Fruit fly (Drosophila melanogaster) whole organism: Measurements from ENCODE around the gene CG14339.

Source experiments
- CG8478 ChIP-seq: fragments of >200 bp; optimal IDR thresholded peaks from 2 replicates; lab custom pipeline; 2018; ENCODE audit warnings: inconsistent platforms
- Dll ChIP-seq: fragments of >200 bp; optimal IDR thresholded peaks from 2 replicates; lab custom pipeline; 2017
- EcR ChIP-seq, 2 experiments: fragments of >200 bp; optimal IDR thresholded peaks; 2 replicates each; lab custom pipeline; 2017; ENCODE audit warnings: missing biosample characterization in 2 of 2, missing genetic modification characterization in 2 of 2, missing genetic modification reagents in 2 of 2
- pan ChIP-seq: fragments of >200 bp; optimal IDR thresholded peaks from 2 replicates; lab custom pipeline; 2017
- psq ChIP-seq: fragments of >200 bp; optimal IDR thresholded peaks from 2 replicates; lab custom pipeline; 2017
- usp ChIP-seq: fragments of >200 bp; optimal IDR thresholded peaks from 2 replicates; lab custom pipeline; 2017; ENCODE audit warnings: missing biosample characterization, missing genetic modification characterization, mixed read lengths

Gene CG14339

DNA sequence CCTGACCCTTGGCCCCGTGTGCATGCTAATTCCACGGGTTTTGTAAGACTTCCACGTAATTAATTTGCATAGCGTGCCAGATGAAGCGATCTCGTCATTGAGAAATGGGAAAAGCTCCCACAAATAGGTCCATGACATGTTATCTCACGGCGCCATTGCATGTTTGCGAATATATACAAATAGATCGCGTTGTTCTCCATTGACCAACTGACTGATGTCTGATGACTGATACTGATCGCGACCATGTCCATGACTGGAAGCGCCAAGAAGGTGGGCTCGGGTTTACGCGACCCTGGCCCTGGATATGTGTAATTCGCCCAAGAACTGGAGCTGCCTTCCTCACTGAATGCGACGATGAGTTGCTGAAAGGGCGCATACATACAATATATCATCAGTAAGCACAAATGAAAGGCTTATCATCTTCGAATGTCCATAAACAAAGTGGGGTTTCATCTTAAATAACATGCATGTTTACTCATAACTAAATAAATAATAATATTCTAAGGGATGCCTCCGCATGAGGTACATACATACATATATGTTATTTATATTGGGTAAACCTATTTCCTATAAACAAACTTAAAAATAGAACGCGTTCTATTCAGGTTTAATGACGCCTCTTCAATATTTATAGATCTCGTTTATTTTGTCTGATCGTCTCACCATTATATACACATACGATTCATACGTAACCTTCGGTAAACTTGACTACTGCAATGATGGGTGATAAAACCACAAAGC lies 14.9 kb downstream of the CG14339 start:
- TF ChIP-seq psq (lab: Kevin White, UChicago) (no peak), CG8478 (lab: Kevin White, UChicago) (no peak), EcR (GFP tag; optimal IDR thresholded peaks at IDR 0.05; lab: Kevin White, UChicago) (no peak), Dll (lab: Kevin White, UChicago) (no peak), usp (GFP tag; lab: Kevin White, UChicago) (no peak), pan (lab: Kevin White, UChicago) (no peak)

- no peak for TF ChIP-seq usp (GFP tag; lab: Kevin White, UChicago)
- TF ChIP-seq CG8478 (lab: Kevin White, UChicago) = no peak
- no peak for TF ChIP-seq pan (lab: Kevin White, UChicago)
- no peak for TF ChIP-seq Dll (lab: Kevin White, UChicago)
- no peak for TF ChIP-seq psq (lab: Kevin White, UChicago)
- TF ChIP-seq EcR (GFP tag; optimal IDR thresholded peaks at IDR 0.05; lab: Kevin White, UChicago) = no peak
Measured at dm6 chr2L:1124265-1124664, 15.9 kb downstream of the CG14339 start.

- TF ChIP-seq usp (GFP tag; lab: Kevin White, UChicago) = no peak
- no peak for TF ChIP-seq EcR (GFP tag; optimal IDR thresholded peaks at IDR 0.05; lab: Kevin White, UChicago)
Measured at dm6 chr2L:1125437-1125836, 17.1 kb downstream of the CG14339 start.

dm6 chr2L:1126527-1126926 lies 18.2 kb downstream of the CG14339 start:
- TF ChIP-seq psq (lab: Kevin White, UChicago) (no peak), CG8478 (lab: Kevin White, UChicago) (no peak), usp (GFP tag; lab: Kevin White, UChicago) (no peak), pan (lab: Kevin White, UChicago) (no peak), EcR (GFP tag; optimal IDR thresholded peaks at IDR 0.05; lab: Kevin White, UChicago) (no peak), Dll (lab: Kevin White, UChicago) (no peak)

dm6 chr2L:1127434-1128089 lies 19.2 kb downstream of the CG14339 start:
- no peak for TF ChIP-seq psq (lab: Kevin White, UChicago)
- no peak for TF ChIP-seq Dll (lab: Kevin White, UChicago)
- no peak for TF ChIP-seq CG8478 (lab: Kevin White, UChicago)
- TF ChIP-seq usp (GFP tag; lab: Kevin White, UChicago) = no peak
- no peak for TF ChIP-seq pan (lab: Kevin White, UChicago)
- no peak for TF ChIP-seq EcR (GFP tag; optimal IDR thresholded peaks at IDR 0.05; lab: Kevin White, UChicago)

DNA sequence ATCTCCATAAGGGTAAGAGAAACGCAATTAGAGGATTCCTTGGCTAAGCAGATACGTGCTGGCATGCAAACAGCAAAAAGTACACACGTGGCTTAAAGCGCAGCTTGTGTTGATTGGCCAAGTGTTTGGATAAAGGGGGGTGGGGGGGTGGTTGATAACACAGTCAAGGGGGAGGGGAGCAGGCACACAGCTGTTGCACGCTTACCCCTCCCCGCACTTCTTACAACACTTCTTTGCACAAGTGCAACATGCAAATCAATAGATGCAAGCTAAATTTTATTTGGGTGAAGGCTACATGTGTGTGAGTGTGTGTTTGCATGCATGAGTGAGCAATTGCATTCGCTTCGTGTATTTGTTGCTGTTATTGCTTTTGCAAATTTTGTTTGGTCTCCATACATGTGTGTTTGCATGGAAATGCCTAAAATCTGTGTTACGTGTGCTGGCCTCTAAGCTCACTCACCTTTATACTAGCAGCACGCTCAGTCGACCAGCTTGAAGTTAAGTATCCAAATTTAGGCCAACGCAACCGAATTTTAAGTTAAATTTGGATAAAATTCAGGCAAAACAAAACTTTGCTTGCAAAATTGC lies 20.1 kb downstream of the CG14339 start:
- TF ChIP-seq EcR (GFP tag; optimal IDR thresholded peaks at IDR 0.05; lab: Kevin White, UChicago) (no peak), usp (GFP tag; lab: Kevin White, UChicago) (no peak), CG8478 (lab: Kevin White, UChicago) (no peak), pan (lab: Kevin White, UChicago) (no peak), Dll (lab: Kevin White, UChicago) (no peak), psq (lab: Kevin White, UChicago) (no peak)

dm6 chr2L:1128932-1129887 lies 20.9 kb downstream of the CG14339 start, which contains the start of the genes Pino and TBC1D23:
Gene Pino (minus strand): TSS chr2L:1128953.
Gene TBC1D23 (plus strand): TSS chr2L:1129316.
- no peak for TF ChIP-seq pan (lab: Kevin White, UChicago)
- no peak for TF ChIP-seq psq (lab: Kevin White, UChicago)
- TF ChIP-seq usp (GFP tag; lab: Kevin White, UChicago) = no peak
- TF ChIP-seq EcR (GFP tag; optimal IDR thresholded peaks at IDR 0.05; lab: Kevin White, UChicago) = no peak
- TF ChIP-seq CG8478 (lab: Kevin White, UChicago) = no peak
- TF ChIP-seq Dll (lab: Kevin White, UChicago) = no peak

DNA sequence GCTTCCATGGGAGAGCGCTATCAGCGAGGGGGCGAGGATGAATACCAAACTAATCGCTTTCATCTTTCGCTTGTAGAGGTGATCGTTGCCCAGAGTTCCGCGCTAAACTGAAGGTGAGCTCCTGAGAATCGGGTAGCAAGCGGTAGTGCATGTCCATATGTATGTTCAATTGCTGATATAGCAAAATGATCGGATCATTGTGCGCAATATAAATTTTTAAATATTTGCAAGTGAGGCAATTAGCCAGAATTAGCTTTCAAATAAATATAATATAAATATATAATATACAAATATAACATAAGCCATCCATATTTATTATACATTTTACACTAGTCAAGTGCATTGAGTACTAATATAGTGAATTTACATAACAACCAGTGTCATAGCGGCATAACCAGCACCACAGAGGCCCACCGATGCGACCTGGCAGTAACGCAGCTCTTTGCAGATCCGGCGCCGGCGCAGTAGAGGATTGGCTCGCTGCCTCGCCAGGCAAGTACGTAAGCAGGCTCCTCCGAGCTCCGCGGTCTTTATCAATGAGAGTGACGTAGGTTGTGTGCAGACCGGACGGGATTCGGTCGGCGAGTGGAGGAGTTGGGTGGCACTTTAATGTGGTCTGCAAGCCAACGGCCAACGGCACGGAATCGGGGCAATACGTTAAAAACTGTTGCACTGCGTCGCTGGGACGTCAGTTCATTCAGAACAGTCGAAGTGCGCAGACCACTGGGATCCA lies 25.8 kb downstream of the CG14339 start, which contains the start of the genes Iris and CG4577:
Gene Iris (minus strand): TSS at position 88 of the 733 bp plus-strand sequence.
Gene CG4577 (plus strand): TSS at position 683 of the 733 bp plus-strand sequence.
- TF ChIP-seq pan (lab: Kevin White, UChicago) (no peak), psq (lab: Kevin White, UChicago) (no peak)

dm6 chr2L:1135495-1135894 lies 27.2 kb downstream of the CG14339 start:
- TF ChIP-seq CG8478 (lab: Kevin White, UChicago) = no peak
- no peak for TF ChIP-seq psq (lab: Kevin White, UChicago)
- TF ChIP-seq pan (lab: Kevin White, UChicago) = no peak
- TF ChIP-seq usp (GFP tag; lab: Kevin White, UChicago) = no peak
- no peak for TF ChIP-seq Dll (lab: Kevin White, UChicago)
- TF ChIP-seq EcR (GFP tag; optimal IDR thresholded peaks at IDR 0.05; lab: Kevin White, UChicago) = no peak

DNA sequence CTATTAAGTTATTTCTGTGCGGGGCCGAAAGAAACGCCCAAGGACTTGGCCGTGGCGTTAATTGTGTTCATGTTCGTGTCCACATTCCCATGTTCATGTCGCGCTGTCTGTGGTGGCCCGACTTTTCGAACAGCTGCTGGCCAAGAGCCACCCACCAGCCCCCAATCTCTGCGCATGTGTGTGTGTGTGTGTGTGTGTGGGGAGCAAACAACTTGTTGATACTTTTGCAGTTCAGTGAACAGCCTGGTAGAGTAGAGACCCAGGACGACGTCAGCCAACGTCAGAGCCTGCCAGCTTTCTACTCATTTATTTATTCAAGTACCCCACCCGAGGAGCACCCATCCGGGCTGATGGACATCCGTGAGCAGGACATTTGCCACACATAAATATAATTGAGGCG lies 28.7 kb downstream of the CG14339 start:
- TF ChIP-seq CG8478 (lab: Kevin White, UChicago) (no peak), psq (lab: Kevin White, UChicago) (no peak), Dll (lab: Kevin White, UChicago) (no peak), usp (GFP tag; lab: Kevin White, UChicago) (no peak), pan (lab: Kevin White, UChicago) (no peak), EcR (GFP tag; optimal IDR thresholded peaks at IDR 0.05; lab: Kevin White, UChicago) (no peak)
